Worm (Caenorhabditis elegans) whole organism, L1 larva: ENCODE measurements around the gene Y17D7C.1.
"Not testable (repeated sequence)": the region's sequence is repeated elsewhere in the genome, so short reads cannot be mapped to it uniquely, and the experiment has no call there.

Source experiments
- C34B4.2 ChIP-seq: sonication (generic microtip); optimal IDR thresholded peaks from 2 replicates; lab custom pipeline; 2017; ENCODE audit warnings: mild to moderate bottlenecking, missing genetic modification characterization, missing compliant biosample characterization
- elt-2 ChIP-seq: sonication (generic microtip); optimal IDR thresholded peaks from 2 replicates; lab custom pipeline; 2016; ENCODE audit warnings: missing genetic modification characterization, mild to moderate bottlenecking, inconsistent platforms, missing compliant biosample characterization, missing genetic modification reagents
- fkh-10 ChIP-seq: sonication (generic microtip); optimal IDR thresholded peaks from 2 replicates; lab custom pipeline; 2017; ENCODE audit warnings: missing biosample characterization, missing genetic modification reagents, missing genetic modification characterization
- fos-1 ChIP-seq: fragments of 150-350 bp; optimal IDR thresholded peaks from 2 replicates; lab custom pipeline; 2014; ENCODE audit warnings: missing biosample characterization, missing genetic modification characterization
- lin-15B ChIP-seq: fragments of 150-350 bp; sonication (generic microtip); optimal IDR thresholded peaks from 3 replicates; lab custom pipeline; 2014; ENCODE audit warnings: missing biosample characterization, missing genetic modification characterization
- lsy-2 ChIP-seq, 2 experiments: fragments of 150-350 bp; optimal IDR thresholded peaks; 2 replicates each; lab custom pipeline; 2014; ENCODE audit warnings: missing biosample characterization in 2 of 2, missing genetic modification characterization in 2 of 2
- mdl-1 ChIP-seq, 2 experiments: fragments of 150-350 bp; optimal IDR thresholded peaks; 2 replicates each; lab custom pipeline; 2014 to 2017; ENCODE audit warnings: missing biosample characterization in 2 of 2, missing genetic modification characterization in 2 of 2, inconsistent platforms in 1 of 2
- mep-1 ChIP-seq: fragments of 150-350 bp; optimal IDR thresholded peaks from 2 replicates; lab custom pipeline; 2014; ENCODE audit warnings: missing biosample characterization, missing genetic modification characterization
- nhr-12 ChIP-seq: sonication (generic microtip); optimal IDR thresholded peaks from 2 replicates; lab custom pipeline; 2017; ENCODE audit warnings: missing biosample characterization, missing genetic modification characterization
- nhr-237 ChIP-seq: fragments of 150-350 bp; optimal IDR thresholded peaks from 2 replicates; lab custom pipeline; 2014; ENCODE audit warnings: missing biosample characterization, missing genetic modification characterization
- nhr-47 ChIP-seq: sonication (generic microtip); optimal IDR thresholded peaks from 2 replicates; lab custom pipeline; 2016; ENCODE audit warnings: mild to moderate bottlenecking, missing genetic modification characterization, moderate library complexity, missing compliant biosample characterization
- nhr-71 ChIP-seq: sonication (generic microtip); optimal IDR thresholded peaks from 2 replicates; lab custom pipeline; 2016; ENCODE audit warnings: mild to moderate bottlenecking, missing genetic modification characterization, moderate library complexity, missing compliant biosample characterization
- nhr-90 ChIP-seq: sonication (generic microtip); optimal IDR thresholded peaks from 2 replicates; lab custom pipeline; 2016; ENCODE audit warnings: mild to moderate bottlenecking, missing genetic modification characterization, missing compliant biosample characterization; ENCODE audit not compliant: poor library complexity
- swsn-7 ChIP-seq: sonication (generic microtip); optimal IDR thresholded peaks from 2 replicates; lab custom pipeline; 2016; ENCODE audit warnings: missing genetic modification characterization, missing compliant biosample characterization
- zip-4 ChIP-seq: fragments of 200-800 bp; sonication (Bioruptor generic); optimal IDR thresholded peaks from 2 replicates; lab custom pipeline; 2018; ENCODE audit warnings: mild to moderate bottlenecking, missing genetic modification characterization, moderate library complexity, missing compliant biosample characterization

The Y17D7C.1 gene

ce11 chrV:18753036-18753435 lies 46.7 kb downstream of the Y17D7C.1 start, which contains the start of gene F11D11.6:
F11D11.6 (minus strand) TSS chrV:18753136.
- no peak for TF ChIP-seq lsy-2 (tag; optimal IDR thresholded peaks at IDR 0.05; lab: Kevin White, UChicago)
- TF ChIP-seq nhr-71 (tag; lab: Kevin White, UChicago): no peak
- TF ChIP-seq elt-2 (tag; lab: Kevin White, UChicago): no peak
- no peak for TF ChIP-seq mep-1 (tag; lab: Kevin White, UChicago)
- TF ChIP-seq mdl-1 (tag; optimal IDR thresholded peaks at IDR 0.05; lab: Kevin White, UChicago): no peak
- TF ChIP-seq nhr-237 (tag; lab: Kevin White, UChicago): no peak
- TF ChIP-seq lin-15B (tag; lab: Kevin White, UChicago): no peak
- TF ChIP-seq C34B4.2 (tag; lab: Kevin White, UChicago): no peak
- no peak for TF ChIP-seq nhr-12 (tag; lab: Kevin White, UChicago)
- no peak for TF ChIP-seq fos-1 (tag; lab: Kevin White, UChicago)
- TF ChIP-seq fkh-10: no peak
- TF ChIP-seq nhr-90 (tag; lab: Kevin White, UChicago): no peak

ce11 chrV:18754328-18754727 lies 48.0 kb downstream of the Y17D7C.1 start, which contains the start of gene clec-254:
clec-254 (minus strand) TSS chrV:18754428.
- not testable (repeated sequence) for TF ChIP-seq swsn-7 (tag; lab: Kevin White, UChicago); zip-4; nhr-47 (tag; lab: Kevin White, UChicago)
